Fruit fly (Drosophila melanogaster) whole organism, embryonic: Measurements from ENCODE around the gene Claspin.

Experiments used
- CG4328 ChIP-seq: fragments of 200-800 bp; sonication (Bioruptor generic); optimal IDR thresholded peaks from 3 replicates; lab custom pipeline; 2017; ENCODE audit warnings: missing biosample characterization, missing genetic modification reagents, missing genetic modification characterization
- Dad ChIP-seq: fragments of 200-800 bp; sonication (Bioruptor generic); optimal IDR thresholded peaks from 3 replicates; lab custom pipeline; 2016; ENCODE audit warnings: missing biosample characterization, missing genetic modification characterization
- Dip2 ChIP-seq: fragments of 200-800 bp; sonication (Bioruptor generic); IDR thresholded peaks from 2 replicates; pipeline ENCODE4 v1.3.6; 2022; ENCODE audit warnings: missing biosample characterization, missing genetic modification characterization
- Dll ChIP-seq: fragments of 200-800 bp; sonication (Bioruptor generic); IDR thresholded peaks from 4 replicates; pipeline ENCODE4 v1.3.6; 2022; ENCODE audit warnings: missing biosample characterization, missing genetic modification characterization; ENCODE audit not compliant: partially characterized antibody
- Ets97D ChIP-seq: fragments of 200-800 bp; sonication (Bioruptor generic); optimal IDR thresholded peaks from 3 replicates; lab custom pipeline; 2016; ENCODE audit warnings: missing biosample characterization, missing genetic modification characterization
- Optix ChIP-seq: fragments of 200-800 bp; sonication (Bioruptor generic); IDR thresholded peaks from 3 replicates; pipeline ENCODE4 v1.3.6; 2022; ENCODE audit warnings: missing biosample characterization, missing genetic modification characterization
- Sin3A ChIP-seq: fragments of >200 bp; optimal IDR thresholded peaks from 2 replicates; lab custom pipeline; 2018
- usp ChIP-seq: fragments of >200 bp; optimal IDR thresholded peaks from 2 replicates; lab custom pipeline; 2017; ENCODE audit warnings: missing biosample characterization, missing genetic modification characterization

DNA sequence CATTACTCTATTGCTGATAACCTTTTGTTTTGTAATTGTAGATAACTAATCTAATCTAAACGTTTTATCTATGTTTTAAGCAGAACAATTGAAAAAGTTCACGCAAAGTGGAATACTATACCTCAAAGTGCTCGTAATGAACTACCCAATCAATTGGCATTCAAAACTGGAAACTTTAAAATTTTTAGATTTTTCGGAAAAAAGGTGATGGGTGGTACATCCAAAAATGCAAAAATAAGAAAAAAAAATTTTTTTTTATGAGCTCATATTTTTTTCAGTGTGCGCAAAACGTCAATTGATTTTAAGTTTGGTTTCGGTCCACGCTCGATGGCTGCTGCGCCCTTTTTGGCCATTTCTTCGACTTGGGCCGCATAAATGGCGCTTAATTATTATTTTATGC, 2.7 kb upstream of the Claspin start:
- TF ChIP-seq Dip2 (GFP tag; lab: Robert Waterston, UW) (no peak), CG4328 (no peak), Optix (GFP tag; lab: Robert Waterston, UW) (no peak), Sin3A (lab: Kevin White, UChicago) (no peak), Dad (GFP tag; lab: Kevin White, UChicago) (no peak), Dll (GFP tag; lab: Robert Waterston, UW) (no peak), usp (GFP tag; lab: Kevin White, UChicago) (no peak), Ets97D (no peak)
